Worm (Caenorhabditis elegans) whole organism, L4/young adult: ENCODE results near the gene swsn-4.

ENCODE experiments used
- dao-5 ChIP-seq: sonication (generic microtip); optimal IDR thresholded peaks from 2 replicates; lab custom pipeline; 2016; ENCODE audit warnings: missing genotype, missing genetic modification characterization, moderate library complexity, missing compliant biosample characterization
- him-1 ChIP-seq: sonication (generic microtip); optimal IDR thresholded peaks from 2 replicates; lab custom pipeline; 2016; ENCODE audit warnings: missing genotype, missing genetic modification reagents, missing genetic modification characterization, missing compliant biosample characterization

DNA sequence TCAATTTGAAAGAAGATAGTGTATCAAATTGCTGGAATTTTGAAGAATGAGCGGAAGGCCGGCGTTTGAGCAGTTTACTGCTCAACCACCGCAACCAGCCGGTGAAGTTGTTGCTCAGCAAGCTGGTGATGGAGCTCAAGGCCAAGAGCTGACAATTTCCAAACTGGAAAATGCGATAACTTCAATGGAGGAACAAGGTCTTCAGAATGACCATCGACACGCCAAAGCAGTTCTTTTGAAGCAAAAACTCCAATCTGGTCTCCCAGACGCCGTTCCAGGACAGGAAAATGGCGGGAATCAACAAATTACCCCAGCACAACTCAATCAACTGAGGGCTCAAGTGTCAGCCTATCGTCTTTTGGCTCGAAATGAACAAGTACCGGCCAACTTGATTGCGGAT lies 204 bp downstream of the swsn-4 start:
- no peak for TF ChIP-seq him-1 (tag; lab: Kevin White, UChicago)
- TF ChIP-seq dao-5 (tag; lab: Kevin White, UChicago) = no peak
